Worm (Caenorhabditis elegans) whole organism, late embryonic: ENCODE measurements around the gene clec-198.

Experiments
- npax-4 ChIP-seq: sonication (generic microtip); optimal IDR thresholded peaks from 2 replicates; lab custom pipeline; 2016; ENCODE audit warnings: missing genetic modification characterization, missing compliant biosample characterization

clec-198 gene

DNA sequence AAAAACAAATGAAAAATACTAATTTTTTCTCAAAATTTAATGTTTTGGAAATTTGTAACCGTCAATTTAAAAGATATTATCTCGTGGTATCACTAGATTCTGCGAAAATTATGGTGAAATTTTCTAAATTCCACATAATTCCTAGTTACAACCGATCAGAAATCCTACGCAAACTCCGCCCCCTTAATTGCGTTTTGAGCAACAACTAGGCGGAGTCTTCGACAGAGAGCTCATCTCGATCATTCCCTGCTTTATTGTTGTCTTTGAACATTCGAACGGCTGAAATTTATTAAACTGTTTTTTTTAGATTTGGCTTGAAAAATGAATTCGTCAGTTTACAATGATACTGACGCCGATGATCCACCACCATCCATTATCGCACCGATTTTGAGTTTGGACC lies 52.5 kb downstream of the clec-198 start, which contains the start of gene T02D1.4 (continued):
- TF ChIP-seq npax-4 (tag; lab: Kevin White, UChicago) = no peak
